Worm (Caenorhabditis elegans) whole organism, early embryonic: Measurements from ENCODE around the gene F54F7.2.

Source experiments
- ceh-36 ChIP-seq: sonication (generic microtip); optimal IDR thresholded peaks from 2 replicates; lab custom pipeline; 2016; ENCODE audit warnings: missing genetic modification characterization, inconsistent platforms, missing compliant biosample characterization
- hmbx-1 ChIP-seq: sonication (generic microtip); optimal IDR thresholded peaks from 2 replicates; lab custom pipeline; 2016; ENCODE audit warnings: mild to moderate bottlenecking, missing genetic modification characterization, missing compliant biosample characterization
- sea-1 ChIP-seq: fragments of 200-800 bp; sonication (Bioruptor generic); conservative IDR thresholded peaks from 2 replicates; pipeline ENCODE4 v1.3.6; 2022; ENCODE audit warnings: missing genetic modification characterization, missing compliant biosample characterization
- tbx-37 ChIP-seq: fragments of 200-800 bp; sonication (Bioruptor generic); conservative IDR thresholded peaks from 2 replicates; pipeline ENCODE4 v1.3.6; 2022; ENCODE audit warnings: missing genetic modification reagents, missing genetic modification characterization, missing compliant biosample characterization

- no peak for TF ChIP-seq hmbx-1 (tag; lab: Kevin White, UChicago)
- no peak for TF ChIP-seq sea-1 (GFP tag; lab: Robert Waterston, UW)
- TF ChIP-seq ceh-36 = no peak
- no peak for TF ChIP-seq tbx-37 (GFP tag; lab: Robert Waterston, UW)
Measured at ce11 chrX:11856214-11856613, 12.8 kb downstream of the F54F7.2 start.
